Worm (Caenorhabditis elegans): ENCODE data around the gene C17F4.8.
"Not testable (repeated sequence)": the region's sequence is repeated elsewhere in the genome, so short reads cannot be mapped to it uniquely, and the experiment has no call there.

The C17F4.8 gene

ce11 chrII:3203415-3203814, 31.2 kb downstream of the C17F4.8 start, which contains the start of gene sri-50:
Gene sri-50 (plus strand): TSS chrII:3203715.
- no peak for TF ChIP-seq npax-4 (tag; optimal IDR thresholded peaks at IDR 0.05)
- TF ChIP-seq ceh-30 (tag; optimal IDR thresholded peaks at IDR 0.05): no peak
- TF ChIP-seq gmeb-2 (tag; optimal IDR thresholded peaks at IDR 0.05): no peak
- TF ChIP-seq pag-3 (tag; optimal IDR thresholded peaks at IDR 0.05; ENCODE audit: borderline replicate concordance): no peak
- no peak for TF ChIP-seq pqm-1 (tag; optimal IDR thresholded peaks at IDR 0.05)
- no peak for TF ChIP-seq tbx-7 (tag; optimal IDR thresholded peaks at IDR 0.05)
- TF ChIP-seq tbx-2 (tag; optimal IDR thresholded peaks at IDR 0.05): no peak
- no peak for TF ChIP-seq Y22D7AL.16 (tag; optimal IDR thresholded peaks at IDR 0.05)
- TF ChIP-seq dmd-4 (tag; optimal IDR thresholded peaks at IDR 0.05; ENCODE audit: borderline replicate concordance): no peak
- TF ChIP-seq ceh-2 (tag; optimal IDR thresholded peaks at IDR 0.05): no peak
- TF ChIP-seq unc-3 (GFP tag; conservative IDR thresholded peaks at IDR 0.05): no peak
- TF ChIP-seq unc-3 (tag; optimal IDR thresholded peaks at IDR 0.05): no peak
- no peak for TF ChIP-seq ceh-22 (tag; optimal IDR thresholded peaks at IDR 0.05)
- TF ChIP-seq elt-4 (tag; optimal IDR thresholded peaks at IDR 0.05): no peak
- TF ChIP-seq ceh-31 (tag; optimal IDR thresholded peaks at IDR 0.05): no peak
- TF ChIP-seq pha-4 (tag; optimal IDR thresholded peaks at IDR 0.05): no peak
- TF ChIP-seq ceh-19 (GFP tag; optimal IDR thresholded peaks at IDR 0.05): no peak
- no peak for TF ChIP-seq C38D4.7 (GFP tag; optimal IDR thresholded peaks at IDR 0.05)
- TF ChIP-seq ceh-14 (tag; optimal IDR thresholded peaks at IDR 0.05): no peak
- no peak for TF ChIP-seq unc-55 (GFP tag; optimal IDR thresholded peaks at IDR 0.05)
- no peak for TF ChIP-seq eyg-1 (tag; optimal IDR thresholded peaks at IDR 0.05)

DNA sequence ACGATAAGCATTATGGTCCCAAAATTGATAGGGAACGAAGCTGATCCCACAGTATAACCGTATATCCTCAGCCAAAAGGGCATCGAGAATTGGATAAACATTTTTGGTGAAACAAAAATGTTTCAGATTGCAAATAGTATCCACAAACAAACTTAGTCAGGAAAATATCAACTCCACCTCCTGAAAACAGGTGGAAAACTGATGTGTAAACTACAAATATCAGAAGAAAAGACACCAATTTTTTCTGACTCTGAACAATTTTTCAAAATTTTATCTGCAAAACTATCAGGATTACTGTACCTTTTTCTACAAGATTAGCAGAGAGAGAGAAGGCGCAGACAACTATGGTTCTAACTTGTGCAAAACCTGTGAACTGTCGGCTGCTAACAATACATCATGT, 32.1 kb downstream of the C17F4.8 start, which contains the start of gene sri-53:
sri-53 (minus strand) TSS at position 101 of the 400 bp plus-strand sequence.
- TF ChIP-seq sox-4 (tag; optimal IDR thresholded peaks at IDR 0.05) (no peak), lin-11 (tag; optimal IDR thresholded peaks at IDR 0.05) (no peak), unc-42 (tag; optimal IDR thresholded peaks at IDR 0.05) (no peak), elt-4 (tag; optimal IDR thresholded peaks at IDR 0.05) (no peak), sdc-2 (tag; optimal IDR thresholded peaks at IDR 0.05) (no peak), tbx-2 (tag; optimal IDR thresholded peaks at IDR 0.05) (no peak), syd-9 (tag; optimal IDR thresholded peaks at IDR 0.05) (no peak), pha-4 (tag; optimal IDR thresholded peaks at IDR 0.05) (no peak), ceh-24 (tag; optimal IDR thresholded peaks at IDR 0.05) (no peak), odd-2 (tag; optimal IDR thresholded peaks at IDR 0.05) (no peak), pag-3 (tag; optimal IDR thresholded peaks at IDR 0.05; ENCODE audit: borderline replicate concordance) (no peak), nhr-232 (tag; optimal IDR thresholded peaks at IDR 0.05) (no peak), ceh-9 (tag; optimal IDR thresholded peaks at IDR 0.05) (no peak), madf-2 (tag; optimal IDR thresholded peaks at IDR 0.05) (no peak), eyg-1 (tag; optimal IDR thresholded peaks at IDR 0.05) (no peak), ceh-34 (tag; optimal IDR thresholded peaks at IDR 0.05) (no peak)

ce11 chrII:3201242-3201641, 33.4 kb downstream of the C17F4.8 start, which contains the start of gene sri-48:
Gene sri-48 (minus strand): TSS chrII:3201342.
- not testable (repeated sequence) for TF ChIP-seq che-1 (tag; optimal IDR thresholded peaks at IDR 0.05); rnt-1 (tag; optimal IDR thresholded peaks at IDR 0.05); ama-1 (optimal IDR thresholded peaks at IDR 0.05)

DNA sequence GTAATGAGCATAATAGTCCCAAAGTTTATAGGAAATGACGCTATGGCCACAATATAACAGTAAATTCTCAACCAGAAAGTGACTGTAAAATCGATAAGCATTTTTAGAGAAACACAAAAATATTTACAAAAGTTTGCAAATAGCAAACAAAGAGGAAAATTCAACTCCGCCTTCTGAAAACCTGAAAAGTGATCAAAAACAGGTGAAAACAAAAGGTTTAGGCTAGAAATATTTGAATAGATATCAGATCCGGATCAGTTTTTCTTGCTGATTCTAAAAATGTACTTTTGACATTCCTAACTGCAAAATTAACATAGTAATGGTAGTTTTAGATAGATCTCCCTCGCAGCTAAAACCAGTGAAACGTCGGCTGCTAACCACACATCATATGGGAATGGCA, 35.6 kb downstream of the C17F4.8 start, which contains the start of gene sri-51:
sri-51 (minus strand) TSS at position 101 of the 400 bp plus-strand sequence.
- TF ChIP-seq ceh-31 (tag; optimal IDR thresholded peaks at IDR 0.05) (no peak), ama-1 (optimal IDR thresholded peaks at IDR 0.05) (no peak), nhr-11 (tag; optimal IDR thresholded peaks at IDR 0.05) (no peak), hlh-6 (tag; optimal IDR thresholded peaks at IDR 0.05) (no peak), sox-4 (tag; optimal IDR thresholded peaks at IDR 0.05) (no peak), ceh-48 (tag; optimal IDR thresholded peaks at IDR 0.05) (no peak), ref-2 (tag; optimal IDR thresholded peaks at IDR 0.05) (no peak), elt-4 (tag; optimal IDR thresholded peaks at IDR 0.05) (no peak), eyg-1 (tag; optimal IDR thresholded peaks at IDR 0.05) (no peak), ceh-18 (tag; optimal IDR thresholded peaks at IDR 0.05) (no peak), K09A11.1 (tag; optimal IDR thresholded peaks at IDR 0.05; ENCODE audit: insufficient read depth) (no peak), sox-2 (GFP tag; IDR thresholded peaks at IDR 0.05) (no peak)

All from whole organism, late embryonic.